Worm (Caenorhabditis elegans): ENCODE results near the gene hnd-1.

DNA sequence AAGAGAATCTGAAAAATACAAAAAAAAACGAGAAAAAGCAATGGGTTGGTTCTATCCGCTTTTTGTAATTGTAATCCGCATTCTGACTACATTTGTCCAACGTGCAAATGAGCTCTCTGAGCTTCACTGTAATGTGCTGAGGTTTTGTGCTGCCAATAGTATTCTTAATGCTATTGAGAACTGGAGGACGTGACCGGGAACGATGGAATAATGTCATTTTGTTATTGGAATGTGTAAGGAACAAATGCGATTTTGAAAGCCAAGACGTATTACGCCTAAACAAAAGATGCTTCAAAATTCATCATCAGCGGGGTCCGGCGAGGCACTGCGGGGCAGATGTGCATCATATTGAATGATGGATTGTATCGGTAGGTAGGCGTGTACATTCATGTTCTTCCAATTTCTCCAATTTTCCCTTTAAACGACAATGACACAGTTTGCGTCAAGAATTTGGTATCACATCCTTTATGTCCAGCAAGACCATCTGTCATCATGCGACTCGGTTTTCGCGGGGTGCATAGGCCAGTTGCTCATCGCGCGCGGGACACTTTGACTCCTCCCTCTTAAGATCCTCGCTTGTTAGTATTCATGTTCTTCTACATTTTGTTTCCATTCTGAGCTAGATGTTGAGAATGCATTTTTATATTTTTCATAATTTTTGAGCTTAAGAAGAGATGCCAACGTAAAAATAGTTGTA is 11.2 kb upstream of the hnd-1 start:
- TF ChIP-seq unc-120 (tag; optimal IDR thresholded peaks at IDR 0.05; ENCODE audit: poor library complexity, severe bottlenecking) (no peak), sem-2 (GFP tag; optimal IDR thresholded peaks at IDR 0.05) (no peak), snpc-4 (tag; optimal IDR thresholded peaks at IDR 0.05) (no peak), mep-1 (tag; optimal IDR thresholded peaks at IDR 0.05) (no peak), unc-62 (GFP tag; optimal IDR thresholded peaks at IDR 0.05) (no peak), lsy-2 (tag; optimal IDR thresholded peaks at IDR 0.05) (no peak), ces-1 (GFP tag; optimal IDR thresholded peaks at IDR 0.05) (peak; percentile 65), bed-3 (GFP tag; optimal IDR thresholded peaks at IDR 0.05) (no peak), blmp-1 (tag; optimal IDR thresholded peaks at IDR 0.05) (no peak)
